Worm (Caenorhabditis elegans) whole organism, L4 larva: ENCODE results near the gene lin-25.

Experiments used
- F10B5.3 ChIP-seq: sonication (generic microtip); optimal IDR thresholded peaks from 2 replicates; lab custom pipeline; 2016; ENCODE audit warnings: mild to moderate bottlenecking, missing genetic modification characterization, missing compliant biosample characterization
- T20F7.1 ChIP-seq: fragments of 200-800 bp; sonication (Bioruptor generic); optimal IDR thresholded peaks from 2 replicates; lab custom pipeline; 2018; ENCODE audit warnings: mild to moderate bottlenecking, missing genetic modification characterization, missing compliant biosample characterization
- T26A8.4 ChIP-seq: fragments of 200-800 bp; sonication (Bioruptor generic); IDR thresholded peaks from 2 replicates; pipeline ENCODE4 v1.3.6; 2022; ENCODE audit warnings: missing genetic modification characterization, missing compliant biosample characterization
- Y105C5A.15 ChIP-seq: fragments of 200-800 bp; sonication (Bioruptor generic); IDR thresholded peaks from 2 replicates; pipeline ENCODE4 v1.3.6; 2022; ENCODE audit warnings: missing genetic modification characterization, missing compliant biosample characterization
- Y48G9A.11 ChIP-seq: fragments of 200-800 bp; sonication (Bioruptor generic); IDR thresholded peaks from 2 replicates; pipeline ENCODE4 v1.3.6; 2022; ENCODE audit warnings: missing genetic modification reagents, missing genetic modification characterization, missing compliant biosample characterization
- Y75B8A.6 ChIP-seq: fragments of 200-800 bp; sonication (Bioruptor generic); IDR thresholded peaks from 2 replicates; pipeline ENCODE4 v1.3.6; 2022; ENCODE audit warnings: missing genetic modification reagents, missing genetic modification characterization, missing compliant biosample characterization
- ZK546.5 ChIP-seq, 2 experiments: sonication (generic microtip); optimal IDR thresholded peaks; 2 replicates each; lab custom pipeline; 2017; ENCODE audit warnings: missing biosample characterization in 2 of 2, missing genetic modification characterization in 2 of 2
- aha-1 ChIP-seq: fragments of 150-350 bp; peaks from one replicate; lab custom pipeline; 2014; ENCODE audit warnings: missing biosample characterization, missing genetic modification characterization
- attf-4 ChIP-seq: sonication (generic microtip); optimal IDR thresholded peaks from 3 replicates; lab custom pipeline; 2017; ENCODE audit warnings: missing biosample characterization, missing genetic modification characterization
- ceh-20 ChIP-seq: fragments of 200-800 bp; sonication (Bioruptor generic); IDR thresholded peaks from 2 replicates; pipeline ENCODE4 v1.3.6; 2022; ENCODE audit warnings: missing genetic modification reagents, missing genetic modification characterization, missing compliant biosample characterization
- ceh-32 ChIP-seq: sonication (generic microtip); optimal IDR thresholded peaks from 2 replicates; lab custom pipeline; 2016; ENCODE audit warnings: mild to moderate bottlenecking, missing genetic modification characterization, missing compliant biosample characterization; ENCODE audit not compliant: poor library complexity
- ceh-62 ChIP-seq: sonication (generic microtip); optimal IDR thresholded peaks from 2 replicates; lab custom pipeline; 2017; ENCODE audit warnings: missing biosample characterization, missing genetic modification characterization
- daf-8 ChIP-seq: fragments of 200-800 bp; sonication (Bioruptor generic); IDR thresholded peaks from 2 replicates; pipeline ENCODE4 v1.3.6; 2022; ENCODE audit warnings: missing genetic modification characterization, missing compliant biosample characterization
- dmd-6 ChIP-seq: fragments of 200-800 bp; sonication (Bioruptor generic); IDR thresholded peaks from 2 replicates; pipeline ENCODE4 v1.3.6; 2022; ENCODE audit warnings: missing genetic modification reagents, missing genetic modification characterization, missing compliant biosample characterization
- dmd-8 ChIP-seq: fragments of 200-800 bp; sonication (Bioruptor generic); IDR thresholded peaks from 2 replicates; pipeline ENCODE4 v1.3.6; 2022; ENCODE audit warnings: missing genetic modification characterization, missing compliant biosample characterization
- duxl-1 ChIP-seq: sonication (generic microtip); optimal IDR thresholded peaks from 2 replicates; lab custom pipeline; 2016; ENCODE audit warnings: mild to moderate bottlenecking, missing genetic modification characterization, moderate library complexity, missing compliant biosample characterization; ENCODE audit not compliant: poor library complexity
- dve-1 ChIP-seq: sonication (generic microtip); optimal IDR thresholded peaks from 2 replicates; lab custom pipeline; 2017; ENCODE audit warnings: antibody characterized with exemption, mild to moderate bottlenecking, missing genetic modification characterization, missing compliant biosample characterization; ENCODE audit not compliant: insufficient read depth
- egl-43 ChIP-seq: fragments of 200-800 bp; sonication (Bioruptor generic); IDR thresholded peaks from 2 replicates; pipeline ENCODE4 v1.3.6; 2022; ENCODE audit warnings: missing genetic modification reagents, missing genetic modification characterization, missing compliant biosample characterization
- fkh-10 ChIP-seq: fragments of 150-350 bp; optimal IDR thresholded peaks from 2 replicates; lab custom pipeline; 2014; ENCODE audit warnings: missing biosample characterization, missing genetic modification reagents, missing genetic modification characterization
- gei-8 ChIP-seq: fragments of 200-800 bp; sonication (Bioruptor generic); optimal IDR thresholded peaks from 2 replicates; lab custom pipeline; 2018; ENCODE audit warnings: mild to moderate bottlenecking, missing genetic modification characterization, missing compliant biosample characterization
- hlh-11 ChIP-seq: fragments of 200-800 bp; sonication (Bioruptor generic); optimal IDR thresholded peaks from 2 replicates; lab custom pipeline; 2018; ENCODE audit warnings: mild to moderate bottlenecking, missing genetic modification characterization, missing compliant biosample characterization
- hmg-1.1 ChIP-seq: fragments of 200-800 bp; sonication (Bioruptor generic); IDR thresholded peaks from 2 replicates; pipeline ENCODE4 v1.3.6; 2022; ENCODE audit warnings: missing genetic modification reagents, missing genetic modification characterization, missing compliant biosample characterization
- lim-7 ChIP-seq: fragments of 200-800 bp; sonication (Bioruptor generic); IDR thresholded peaks from 2 replicates; pipeline ENCODE4 v1.3.6; 2022; ENCODE audit warnings: missing genetic modification characterization, missing compliant biosample characterization
- lin-38 ChIP-seq: fragments of 200-800 bp; sonication (Bioruptor generic); IDR thresholded peaks from 2 replicates; pipeline ENCODE4 v1.3.6; 2022; ENCODE audit warnings: missing genetic modification reagents, missing genetic modification characterization, missing compliant biosample characterization
- lsy-2 ChIP-seq, 2 experiments: fragments of 150-350 bp in 1 of 2; sonication (generic microtip) in 1 of 2; optimal IDR thresholded peaks; 2 replicates each; lab custom pipeline; 2014 to 2017; ENCODE audit warnings: missing biosample characterization in 2 of 2, missing genetic modification characterization in 2 of 2
- madf-9 ChIP-seq: fragments of 200-800 bp; sonication (Bioruptor generic); conservative IDR thresholded peaks from 2 replicates; pipeline ENCODE4 v1.3.6; 2022; ENCODE audit warnings: missing genetic modification reagents, missing genetic modification characterization, missing compliant biosample characterization
- mdl-1 ChIP-seq, 2 experiments: fragments of 150-350 bp in 1 of 2; sonication (generic microtip) in 1 of 2; optimal IDR thresholded peaks; 2 replicates each; lab custom pipeline; 2014 to 2017; ENCODE audit warnings: missing biosample characterization in 2 of 2, missing genetic modification characterization in 2 of 2
- mdt-29 ChIP-seq: fragments of 200-800 bp; sonication (Bioruptor generic); IDR thresholded peaks from 2 replicates; pipeline ENCODE4 v1.3.6; 2022; ENCODE audit warnings: missing genetic modification reagents, missing genetic modification characterization, missing compliant biosample characterization
- mxl-2 ChIP-seq: fragments of 200-800 bp; sonication (Bioruptor generic); conservative IDR thresholded peaks from 2 replicates; pipeline ENCODE4 v1.3.6; 2022; ENCODE audit warnings: missing genetic modification reagents, missing genetic modification characterization, missing compliant biosample characterization
- nhr-41 ChIP-seq: fragments of 200-800 bp; sonication (Bioruptor generic); IDR thresholded peaks from 2 replicates; pipeline ENCODE4 v1.3.6; 2022; ENCODE audit warnings: missing genetic modification reagents, missing genetic modification characterization, missing compliant biosample characterization
- nhr-6 ChIP-seq: fragments of 150-350 bp; optimal IDR thresholded peaks from 2 replicates; lab custom pipeline; 2014; ENCODE audit warnings: missing biosample characterization, missing genetic modification characterization
- pha-4 ChIP-seq, 2 experiments: fragments of 150-350 bp in 1 of 2; fragments of 200-800 bp in 1 of 2; sonication (Bioruptor generic) in 1 of 2; IDR thresholded peaks in 1 of 2; optimal IDR thresholded peaks in 1 of 2; 2 replicates each; pipeline versions ENCODE4 v1.3.6 to Lab custom; 2014 to 2022; ENCODE audit warnings: missing genetic modification characterization in 2 of 2, missing genetic modification reagents in 2 of 2, missing biosample characterization in 1 of 2, missing compliant biosample characterization in 1 of 2
- pqm-1 ChIP-seq: sonication (generic microtip); optimal IDR thresholded peaks from 2 replicates; lab custom pipeline; 2017; ENCODE audit warnings: missing biosample characterization, missing genetic modification characterization
- set-16 ChIP-seq: fragments of 200-800 bp; sonication (Bioruptor generic); IDR thresholded peaks from 2 replicates; pipeline ENCODE4 v1.3.6; 2022; ENCODE audit warnings: missing genetic modification reagents, missing genetic modification characterization, missing compliant biosample characterization
- unc-130 ChIP-seq: sonication (generic microtip); optimal IDR thresholded peaks from 2 replicates; lab custom pipeline; 2016; ENCODE audit warnings: missing genetic modification reagents, missing genetic modification characterization, missing compliant biosample characterization
- unc-39 ChIP-seq: sonication (generic microtip); optimal IDR thresholded peaks from 2 replicates; lab custom pipeline; 2017; ENCODE audit warnings: missing biosample characterization, missing genetic modification characterization
- unc-62 ChIP-seq, 3 experiments: fragments of 150-350 bp in 1 of 3; sonication (generic microtip); optimal IDR thresholded peaks in 2 of 3; peaks in 1 of 3; 1 replicate in 1 of 3; 2 replicates in 2 of 3; lab custom pipeline; 2014 to 2017; ENCODE audit warnings: missing biosample characterization in 3 of 3, missing genetic modification characterization in 3 of 3, missing genetic modification reagents in 3 of 3, missing genotype in 1 of 3
- vab-7 ChIP-seq: fragments of 200-800 bp; sonication (Bioruptor generic); IDR thresholded peaks from 2 replicates; pipeline ENCODE4 v1.3.6; 2022; ENCODE audit warnings: missing genetic modification reagents, missing genetic modification characterization, missing compliant biosample characterization
- zip-2 ChIP-seq: fragments of 150-350 bp; optimal IDR thresholded peaks from 2 replicates; lab custom pipeline; 2014; ENCODE audit warnings: missing biosample characterization, missing genetic modification characterization

lin-25 gene

ce11 chrV:12659426-12659825 is 9.7 kb downstream of the lin-25 start, which contains the start of gene ccch-3 (continued):
- TF ChIP-seq mdl-1 (tag; optimal IDR thresholded peaks at IDR 0.05; lab: Kevin White, UChicago): peak in 1 of 2 experiments; percentile 7
- TF ChIP-seq set-16 (GFP tag; lab: Robert Waterston, UW): no peak
- TF ChIP-seq Y75B8A.6 (GFP tag; lab: Robert Waterston, UW): 0 out of 2 replicates have a peak, but pooled peaks have one; percentile 56
- TF ChIP-seq fkh-10: peak; percentile 36
- TF ChIP-seq ceh-32 (tag; lab: Kevin White, UChicago): no peak
- TF ChIP-seq unc-62 (GFP tag; optimal IDR thresholded peaks at IDR 0.05 in 1 of 2; lab: Kevin White, UChicago): no peak
- TF ChIP-seq unc-62 (tag; optimal IDR thresholded peaks at IDR 0.05; lab: Kevin White, UChicago): no peak
- peak; percentile 77 for TF ChIP-seq dve-1 (tag; lab: Kevin White, UChicago)
- no peak for TF ChIP-seq ceh-20
- no peak; the same call in 1 of the 2 replicates for TF ChIP-seq dmd-6 (GFP tag; lab: Robert Waterston, UW)
- peak; percentile 52; the same call in 1 of the 2 replicates for TF ChIP-seq hmg-1.1 (GFP tag; lab: Robert Waterston, UW)
- peak in 1 of 2 experiments; percentile 86 for TF ChIP-seq lsy-2 (tag; optimal IDR thresholded peaks at IDR 0.05; lab: Kevin White, UChicago)
- TF ChIP-seq nhr-41 (GFP tag; lab: Robert Waterston, UW): no peak
- peak; percentile 18 for TF ChIP-seq unc-130
- no peak for TF ChIP-seq duxl-1
- no peak for TF ChIP-seq Y105C5A.15
- no peak for TF ChIP-seq mxl-2 (GFP tag; lab: Robert Waterston, UW)
- TF ChIP-seq madf-9: no peak
- no peak for TF ChIP-seq F10B5.3 (tag; lab: Kevin White, UChicago)

- TF ChIP-seq vab-7 (GFP tag; lab: Robert Waterston, UW) (no peak), lim-7 (no peak), unc-130 (peak; percentile 10), lsy-2 (tag; optimal IDR thresholded peaks at IDR 0.05; lab: Kevin White, UChicago) (peak in 1 of 2 experiments; percentile 40), mdt-29 (no peak), set-16 (GFP tag; lab: Robert Waterston, UW) (no peak), Y48G9A.11 (no peak), dmd-6 (GFP tag; lab: Robert Waterston, UW) (no peak), unc-62 (GFP tag; optimal IDR thresholded peaks at IDR 0.05 in 1 of 2; lab: Kevin White, UChicago) (no peak), unc-62 (tag; optimal IDR thresholded peaks at IDR 0.05; lab: Kevin White, UChicago) (no peak), unc-39 (no peak), nhr-6 (no peak), pqm-1 (tag; lab: Kevin White, UChicago) (no peak)
Measured at ce11 chrV:12660280-12660818, 10.6 kb downstream of the lin-25 start, which contains the start of gene his-74. TSS of gene his-74 (minus strand) at chrV:12660330.

- peak in 1 of 2 experiments; percentile 79 for TF ChIP-seq unc-62 (GFP tag; optimal IDR thresholded peaks at IDR 0.05 in 1 of 2; lab: Kevin White, UChicago)
- no peak for TF ChIP-seq unc-62 (tag; optimal IDR thresholded peaks at IDR 0.05; lab: Kevin White, UChicago)
- no peak for TF ChIP-seq ZK546.5 (tag; optimal IDR thresholded peaks at IDR 0.05; lab: Kevin White, UChicago)
Measured at ce11 chrV:12661619-12662018, 11.9 kb downstream of the lin-25 start, which contains the start of gene W05B10.3. TSS of gene W05B10.3 (minus strand) at chrV:12661719.

DNA sequence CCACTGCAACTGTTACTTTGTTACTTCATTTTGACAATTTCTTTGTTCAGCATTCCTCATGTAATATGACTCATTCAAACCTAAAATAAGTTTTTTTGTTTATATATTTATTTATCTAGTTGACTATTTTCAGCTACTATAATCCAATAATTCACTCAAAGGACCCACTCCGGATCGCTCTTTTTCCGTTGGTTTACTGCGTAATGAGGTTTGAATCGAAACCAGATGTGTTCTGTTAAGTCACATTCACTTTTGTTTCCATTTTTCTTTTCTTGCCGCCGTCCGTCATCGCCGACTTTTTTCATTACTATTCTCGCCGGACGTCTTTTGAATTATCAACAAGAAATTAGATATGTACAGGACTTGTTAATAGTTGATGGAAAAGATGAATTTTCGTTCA is 13.7 kb downstream of the lin-25 start:
- no peak for TF ChIP-seq aha-1 (tag; lab: Kevin White, UChicago)
- TF ChIP-seq attf-4: no peak
- TF ChIP-seq mxl-2 (GFP tag; lab: Robert Waterston, UW): no peak
- no peak for TF ChIP-seq hlh-11 (tag; lab: Kevin White, UChicago)
- TF ChIP-seq lin-38: no peak
- TF ChIP-seq gei-8: no peak
- TF ChIP-seq zip-2 (tag; lab: Kevin White, UChicago): no peak
- TF ChIP-seq egl-43 (GFP tag; lab: Robert Waterston, UW): no peak
- TF ChIP-seq T20F7.1: no peak
- no peak for TF ChIP-seq unc-39
- TF ChIP-seq daf-8 (GFP tag; lab: Robert Waterston, UW): no peak
- no peak for TF ChIP-seq ceh-62 (tag; lab: Kevin White, UChicago)
- TF ChIP-seq pha-4 (GFP tag; IDR thresholded peaks at IDR 0.05; lab: Robert Waterston, UW): no peak
- TF ChIP-seq pha-4 (tag; optimal IDR thresholded peaks at IDR 0.05; lab: Kevin White, UChicago): no peak
- no peak for TF ChIP-seq dmd-8
- TF ChIP-seq pqm-1 (tag; lab: Kevin White, UChicago): no peak
- TF ChIP-seq Y105C5A.15: no peak
- no peak for TF ChIP-seq T26A8.4 (GFP tag; lab: Robert Waterston, UW)
- TF ChIP-seq hmg-1.1 (GFP tag; lab: Robert Waterston, UW): no peak
- no peak for TF ChIP-seq duxl-1
